Worm (Caenorhabditis elegans): ENCODE data around the gene Y37D8A.3.

The Y37D8A.3 gene

DNA sequence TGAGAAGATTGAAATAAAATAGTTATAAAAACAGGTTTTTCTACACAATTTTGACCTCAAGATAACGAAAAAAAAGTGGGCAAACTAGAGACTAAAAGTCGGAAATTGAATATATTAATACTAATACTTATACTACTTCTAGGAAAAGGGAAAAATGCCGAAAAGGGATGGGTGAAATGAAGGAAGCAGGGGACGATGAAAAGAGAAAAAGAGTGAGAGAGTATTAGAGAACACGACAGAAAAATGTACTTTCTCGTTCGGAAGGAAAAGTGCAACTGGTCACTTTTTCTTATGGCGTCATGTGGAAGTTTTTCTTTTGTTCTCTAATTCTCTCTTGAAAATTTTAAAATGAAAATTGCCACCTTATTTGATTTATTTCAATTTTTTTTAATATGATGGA lies 12.2 kb downstream of the Y37D8A.3 start:
- TF ChIP-seq T23F11.4 (GFP tag; optimal IDR thresholded peaks at IDR 0.05) (no peak), unc-42 (tag; optimal IDR thresholded peaks at IDR 0.05) (peak; percentile 22)

DNA sequence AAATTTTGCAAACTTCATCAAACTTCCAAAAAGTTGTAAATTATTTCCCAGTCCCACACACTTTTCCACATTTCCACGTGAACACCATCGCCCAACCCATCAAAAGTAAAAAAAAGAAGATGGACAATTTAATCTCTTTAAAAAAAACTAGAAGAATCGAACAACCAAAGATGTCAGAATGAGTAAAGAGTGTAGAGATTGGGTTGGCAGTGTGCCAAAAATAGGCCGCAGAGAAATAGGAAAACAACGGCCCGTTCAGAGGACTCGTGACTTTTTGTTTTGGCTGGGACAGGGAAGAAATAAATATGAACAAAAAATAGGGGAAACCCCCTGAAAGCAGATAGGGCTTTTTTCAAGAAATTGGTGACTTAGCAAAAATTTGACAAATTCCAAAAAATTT lies 13.7 kb downstream of the Y37D8A.3 start:
- no peak for TF ChIP-seq ceh-34 (tag; optimal IDR thresholded peaks at IDR 0.05)
- no peak for TF ChIP-seq fkh-10 (GFP tag; optimal IDR thresholded peaks at IDR 0.05)
- no peak for TF ChIP-seq rnt-1 (tag; optimal IDR thresholded peaks at IDR 0.05)
- no peak for TF ChIP-seq pat-9 (tag; optimal IDR thresholded peaks at IDR 0.05)
- no peak for TF ChIP-seq che-1 (tag; optimal IDR thresholded peaks at IDR 0.05)
- TF ChIP-seq madf-2 (tag; optimal IDR thresholded peaks at IDR 0.05): no peak
- TF ChIP-seq fkh-6 (tag; optimal IDR thresholded peaks at IDR 0.05): no peak
- no peak for TF ChIP-seq lin-11 (tag; optimal IDR thresholded peaks at IDR 0.05)
- TF ChIP-seq ceh-6 (GFP tag; optimal IDR thresholded peaks at IDR 0.05): no peak
- no peak for TF ChIP-seq tbx-2 (tag; optimal IDR thresholded peaks at IDR 0.05)
- no peak for TF ChIP-seq zip-5 (tag; optimal IDR thresholded peaks at IDR 0.05)
- TF ChIP-seq ceh-2 (tag; optimal IDR thresholded peaks at IDR 0.05): no peak
- TF ChIP-seq pag-3 (tag; optimal IDR thresholded peaks at IDR 0.05; ENCODE audit: borderline replicate concordance): no peak

DNA sequence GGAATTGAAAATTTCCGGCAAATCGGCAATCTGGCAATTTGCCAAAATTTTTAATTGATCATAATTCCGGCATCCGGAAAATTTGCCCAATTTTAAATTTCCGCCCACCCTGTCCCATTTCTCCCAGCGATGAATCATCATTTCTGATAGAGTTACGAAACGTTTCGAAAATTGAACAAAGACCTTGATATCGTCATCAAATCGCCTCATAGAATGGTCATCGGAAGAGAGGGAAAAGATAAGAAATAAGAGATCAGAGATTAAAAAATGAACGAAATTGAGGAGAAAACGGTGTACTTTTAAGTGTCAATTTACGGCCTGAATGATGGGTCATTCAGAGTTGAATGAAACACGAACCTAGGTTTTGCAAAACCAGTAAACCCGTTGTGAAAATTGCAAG lies 18.5 kb downstream of the Y37D8A.3 start:
- TF ChIP-seq C08G9.2 (tag; optimal IDR thresholded peaks at IDR 0.05) (no peak), lin-11 (tag; optimal IDR thresholded peaks at IDR 0.05) (no peak), madf-2 (tag; optimal IDR thresholded peaks at IDR 0.05) (no peak), mec-3 (tag; optimal IDR thresholded peaks at IDR 0.05; ENCODE audit: borderline replicate concordance) (no peak), ceh-30 (tag; optimal IDR thresholded peaks at IDR 0.05) (no peak), dve-1 (tag; optimal IDR thresholded peaks at IDR 0.05) (no peak), sox-2 (GFP tag; IDR thresholded peaks at IDR 0.05) (no peak), tbx-2 (tag; optimal IDR thresholded peaks at IDR 0.05) (no peak), ama-1 (optimal IDR thresholded peaks at IDR 0.05) (no peak), fkh-6 (tag; optimal IDR thresholded peaks at IDR 0.05) (no peak)

DNA sequence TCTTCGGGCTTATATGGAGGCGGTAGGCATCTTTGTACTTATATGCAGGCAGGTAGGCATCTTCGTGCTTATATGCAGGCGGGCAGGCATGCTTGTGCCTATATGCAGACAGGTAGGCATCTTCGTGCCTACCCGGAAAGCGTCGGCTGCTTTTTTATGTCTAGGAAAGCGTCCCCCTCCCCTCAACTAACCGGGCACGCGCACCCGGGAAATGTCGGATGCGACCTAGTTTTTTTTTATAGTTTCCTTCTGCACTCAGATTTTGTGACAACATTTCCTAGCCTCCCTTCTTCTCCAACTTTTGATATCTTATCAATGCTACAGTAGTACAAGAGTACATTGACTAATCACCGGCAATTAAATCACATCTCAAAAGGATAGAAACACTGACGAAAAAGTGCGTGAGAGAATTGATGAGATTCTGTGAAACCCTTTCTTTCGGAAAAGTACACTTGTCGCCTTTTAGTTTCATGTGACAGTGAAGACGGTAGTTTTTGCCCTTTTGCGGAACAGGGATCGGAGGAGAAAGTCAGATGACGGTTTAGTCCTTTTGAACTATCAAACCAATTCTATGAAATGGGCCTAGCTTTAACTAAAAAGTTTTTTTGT lies 19.9 kb downstream of the Y37D8A.3 start:
- TF ChIP-seq unc-55 (GFP tag; optimal IDR thresholded peaks at IDR 0.05) (no peak), odd-2 (tag; optimal IDR thresholded peaks at IDR 0.05) (no peak), dmd-4 (tag; optimal IDR thresholded peaks at IDR 0.05; ENCODE audit: borderline replicate concordance) (no peak), sox-4 (tag; optimal IDR thresholded peaks at IDR 0.05) (no peak)

DNA sequence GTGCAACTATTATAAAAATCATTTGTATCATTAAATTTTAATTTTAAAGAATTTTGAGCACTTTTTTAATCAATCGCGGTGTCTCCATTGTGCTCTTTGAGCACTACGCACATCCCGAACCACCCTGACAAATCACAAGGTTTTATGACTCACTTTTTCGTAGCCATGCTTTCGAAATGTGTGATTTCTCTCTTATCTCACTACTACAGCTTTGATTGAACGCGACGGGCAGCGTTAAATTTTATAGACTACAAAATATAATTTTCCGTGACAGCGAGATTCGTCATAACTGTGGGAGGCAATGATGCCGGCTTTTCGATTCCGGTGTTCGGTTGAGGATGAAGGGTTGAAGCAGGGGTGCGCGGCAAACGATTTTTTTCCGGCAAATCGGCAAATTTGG lies 20.5 kb downstream of the Y37D8A.3 start:
- TF ChIP-seq ceh-48 (tag; optimal IDR thresholded peaks at IDR 0.05) (no peak), unc-3 (GFP tag; conservative IDR thresholded peaks at IDR 0.05) (no peak), unc-3 (tag; optimal IDR thresholded peaks at IDR 0.05) (no peak), ets-4 (tag; optimal IDR thresholded peaks at IDR 0.05) (no peak), ceh-24 (tag; optimal IDR thresholded peaks at IDR 0.05) (no peak), zip-5 (tag; optimal IDR thresholded peaks at IDR 0.05) (no peak), ttx-3 (tag; optimal IDR thresholded peaks at IDR 0.05) (no peak), fkh-10 (GFP tag; optimal IDR thresholded peaks at IDR 0.05) (no peak), ceh-34 (tag; optimal IDR thresholded peaks at IDR 0.05) (no peak), unc-55 (GFP tag; optimal IDR thresholded peaks at IDR 0.05) (no peak), pqm-1 (tag; optimal IDR thresholded peaks at IDR 0.05) (no peak), ceh-18 (tag; optimal IDR thresholded peaks at IDR 0.05) (no peak), ceh-14 (tag; optimal IDR thresholded peaks at IDR 0.05) (no peak), madf-2 (tag; optimal IDR thresholded peaks at IDR 0.05) (no peak), hlh-6 (tag; optimal IDR thresholded peaks at IDR 0.05) (no peak)

All from whole organism, late embryonic.